Worm (Caenorhabditis elegans) whole organism, midembryonic: Measurements from ENCODE around the gene F54D5.9.
"Not testable (repeated sequence)": the region's sequence is repeated elsewhere in the genome, so short reads cannot be mapped to it uniquely, and the experiment has no call there.

Source experiments
- T22C8.4 ChIP-seq: fragments of 200-800 bp; sonication (Bioruptor generic); IDR thresholded peaks from 2 replicates; pipeline ENCODE4 v1.3.6; 2022; ENCODE audit warnings: missing genetic modification characterization, missing compliant biosample characterization
- cog-1 ChIP-seq: sonication (generic microtip); optimal IDR thresholded peaks from 2 replicates; lab custom pipeline; 2016; ENCODE audit warnings: missing genetic modification characterization, missing compliant biosample characterization
- flt-1 ChIP-seq: fragments of 200-800 bp; sonication (Bioruptor generic); IDR thresholded peaks from 2 replicates; pipeline ENCODE4 v1.3.6; 2022; ENCODE audit warnings: missing genetic modification characterization, missing compliant biosample characterization
- klf-2 ChIP-seq: fragments of 200-800 bp; sonication (Bioruptor generic); conservative IDR thresholded peaks from 2 replicates; pipeline ENCODE4 v1.3.6; 2022; ENCODE audit warnings: missing genetic modification reagents, missing genetic modification characterization, missing compliant biosample characterization
- med-1 ChIP-seq: sonication (generic microtip); optimal IDR thresholded peaks from 2 replicates; lab custom pipeline; 2017; ENCODE audit warnings: missing genetic modification characterization, mild to moderate bottlenecking, missing compliant biosample characterization, antibody characterized with exemption, missing genetic modification reagents; ENCODE audit not compliant: insufficient read depth
- ref-1 ChIP-seq: fragments of 200-800 bp; sonication (Bioruptor generic); conservative IDR thresholded peaks from 2 replicates; pipeline ENCODE4 v1.3.6; 2022; ENCODE audit warnings: missing genetic modification reagents, missing genetic modification characterization, missing compliant biosample characterization
- tab-1 ChIP-seq: fragments of 200-800 bp; sonication (Bioruptor generic); IDR thresholded peaks from 2 replicates; pipeline ENCODE4 v1.3.6; 2022; ENCODE audit warnings: missing genetic modification characterization, missing compliant biosample characterization
- ztf-23 ChIP-seq: fragments of 200-800 bp; sonication (Bioruptor generic); IDR thresholded peaks from 2 replicates; pipeline ENCODE4 v1.3.6; 2022; ENCODE audit warnings: missing genetic modification reagents, missing genetic modification characterization, missing compliant biosample characterization
- ztf-29 ChIP-seq: fragments of 200-800 bp; sonication (Bioruptor generic); IDR thresholded peaks from 2 replicates; pipeline ENCODE4 v1.3.6; 2022; ENCODE audit warnings: missing genetic modification reagents, missing genetic modification characterization, missing compliant biosample characterization

F54D5.9 gene

DNA sequence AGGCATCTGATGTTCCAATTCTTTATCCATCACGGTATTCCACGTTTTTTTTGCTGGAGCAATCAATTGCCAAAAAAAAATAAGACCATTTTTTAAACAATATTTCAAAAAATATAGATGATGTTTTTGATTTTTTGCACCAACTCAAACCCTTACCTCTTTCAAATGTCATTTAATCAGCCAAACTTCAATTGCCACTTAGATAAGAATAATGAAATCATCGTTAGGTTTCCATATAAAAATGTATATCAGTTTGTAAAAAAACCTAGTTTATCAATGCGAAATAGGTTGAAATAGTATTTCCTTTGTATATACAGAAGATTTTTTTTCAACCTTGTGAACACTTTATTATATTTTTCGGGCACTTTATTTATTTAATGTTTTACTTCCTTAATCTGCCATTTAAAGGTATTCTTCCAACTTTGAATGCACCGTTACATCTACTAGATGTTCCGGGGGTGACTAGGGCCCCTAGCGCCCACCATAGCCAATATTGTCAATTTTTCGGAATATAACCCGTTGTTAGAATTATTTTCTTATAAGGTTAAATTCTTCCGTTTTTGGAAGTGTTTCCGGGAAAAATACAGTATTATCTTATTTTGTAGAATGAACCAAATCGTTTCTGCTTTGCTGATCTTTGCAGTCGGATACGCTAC, 24.7 kb upstream of the F54D5.9 start, which contains the start of the genes F54D5.23 and F54D5.4:
Gene F54D5.23 (minus strand): TSS at position 75 of the 656 bp plus-strand sequence.
Gene F54D5.4 (plus strand): TSS at position 606 of the 656 bp plus-strand sequence.
- TF ChIP-seq ref-1, result no peak
- no peak for TF ChIP-seq tab-1
- TF ChIP-seq ztf-29 (GFP tag; lab: Robert Waterston, UW), result no peak
- no peak for TF ChIP-seq T22C8.4 (GFP tag; lab: Robert Waterston, UW)

- TF ChIP-seq med-1 (no peak), cog-1 (tag; lab: Kevin White, UChicago) (no peak), flt-1 (GFP tag; lab: Robert Waterston, UW) (no peak), klf-2 (GFP tag; lab: Robert Waterston, UW) (no peak), ztf-23 (GFP tag; lab: Robert Waterston, UW) (no peak), ref-1 (no peak), tab-1 (no peak), T22C8.4 (GFP tag; lab: Robert Waterston, UW) (no peak), ztf-29 (GFP tag; lab: Robert Waterston, UW) (no peak)
Observed at ce11 chrII:11568670-11569069, 24.0 kb upstream of the F54D5.9 start.

- TF ChIP-seq cog-1 (tag; lab: Kevin White, UChicago), result peak; percentile 70
- no peak for TF ChIP-seq med-1
- TF ChIP-seq ztf-23 (GFP tag; lab: Robert Waterston, UW), result peak; percentile 47; the same call in 1 of the 2 replicates
- peak; percentile 72; the same call in 1 of the 2 replicates for TF ChIP-seq flt-1 (GFP tag; lab: Robert Waterston, UW)
- no peak for TF ChIP-seq ztf-29 (GFP tag; lab: Robert Waterston, UW)
- no peak for TF ChIP-seq ref-1
- TF ChIP-seq klf-2 (GFP tag; lab: Robert Waterston, UW), result no peak
- TF ChIP-seq T22C8.4 (GFP tag; lab: Robert Waterston, UW), result no peak
- 0 out of 2 replicates have a peak, but pooled peaks have one; percentile 65 for TF ChIP-seq tab-1
Observed at ce11 chrII:11566970-11567711, 22.5 kb upstream of the F54D5.9 start, which contains the start of gene F54D5.5. F54D5.5 (minus strand) TSS chrII:11567020.

ce11 chrII:11564127-11564526, 19.5 kb upstream of the F54D5.9 start, which contains the start of gene F54D5.15:
F54D5.15 (minus strand) TSS chrII:11564227.
- TF ChIP-seq flt-1 (GFP tag; lab: Robert Waterston, UW) (no peak), tab-1 (no peak), ztf-23 (GFP tag; lab: Robert Waterston, UW) (no peak), cog-1 (tag; lab: Kevin White, UChicago) (no peak), ref-1 (no peak), klf-2 (GFP tag; lab: Robert Waterston, UW) (no peak), T22C8.4 (GFP tag; lab: Robert Waterston, UW) (no peak), ztf-29 (GFP tag; lab: Robert Waterston, UW) (no peak), med-1 (no peak)

ce11 chrII:11556338-11556737, 11.7 kb upstream of the F54D5.9 start, which contains the start of gene F54D5.17:
F54D5.17 (plus strand) TSS chrII:11556638.
- TF ChIP-seq med-1 (no peak), tab-1 (no peak), ref-1 (no peak), flt-1 (GFP tag; lab: Robert Waterston, UW) (no peak), T22C8.4 (GFP tag; lab: Robert Waterston, UW) (no peak), ztf-29 (GFP tag; lab: Robert Waterston, UW) (no peak)

DNA sequence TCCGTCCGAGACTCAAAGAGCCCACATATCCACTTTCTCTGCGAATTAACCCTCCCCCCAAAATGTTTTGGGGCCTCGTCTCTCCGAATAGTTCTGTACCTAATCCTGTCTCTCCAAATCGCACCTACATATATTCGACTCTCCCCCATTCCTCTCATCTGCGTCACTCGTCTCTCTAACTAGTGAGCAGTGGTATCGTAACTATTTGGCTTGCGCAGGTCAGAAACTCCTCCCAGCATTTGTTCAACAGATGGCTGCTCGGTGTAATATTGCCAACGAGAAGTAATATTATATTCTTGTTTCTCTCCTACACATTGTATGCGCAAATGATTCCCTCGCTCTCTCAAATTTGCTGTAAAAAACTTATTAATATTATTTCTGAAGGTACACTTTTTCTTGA, 11.0 kb upstream of the F54D5.9 start, which contains the start of gene F54D5.24:
Gene F54D5.24 (plus strand): TSS at position 316 of the 400 bp plus-strand sequence.
- TF ChIP-seq tab-1 (no peak), ztf-29 (GFP tag; lab: Robert Waterston, UW) (peak; percentile 25; the same call in 1 of the 2 replicates)

DNA sequence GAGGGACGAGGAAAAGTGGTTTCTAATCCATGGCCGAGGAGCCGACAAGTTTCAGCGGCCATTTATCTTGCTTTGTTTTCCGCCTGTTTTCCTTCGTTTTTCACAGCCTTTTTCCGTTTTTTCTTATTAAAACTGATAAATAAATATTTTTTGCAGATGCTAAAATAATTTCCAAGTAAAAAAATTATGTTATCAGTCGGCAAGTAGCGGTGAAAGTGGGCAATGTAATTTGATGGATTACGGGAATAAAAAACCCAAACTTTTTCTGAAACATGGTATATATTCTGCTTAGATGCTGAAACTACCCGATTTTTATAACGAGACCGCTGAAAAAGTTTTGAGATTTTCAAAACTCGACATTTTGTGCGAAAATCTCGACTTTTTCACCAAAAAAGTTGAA, 7.4 kb upstream of the F54D5.9 start, which contains the start of gene dhgd-1:
Gene dhgd-1 (minus strand): TSS at position 101 of the 400 bp plus-strand sequence.
- not testable (repeated sequence) for TF ChIP-seq ztf-29 (GFP tag; lab: Robert Waterston, UW); klf-2 (GFP tag; lab: Robert Waterston, UW); tab-1

DNA sequence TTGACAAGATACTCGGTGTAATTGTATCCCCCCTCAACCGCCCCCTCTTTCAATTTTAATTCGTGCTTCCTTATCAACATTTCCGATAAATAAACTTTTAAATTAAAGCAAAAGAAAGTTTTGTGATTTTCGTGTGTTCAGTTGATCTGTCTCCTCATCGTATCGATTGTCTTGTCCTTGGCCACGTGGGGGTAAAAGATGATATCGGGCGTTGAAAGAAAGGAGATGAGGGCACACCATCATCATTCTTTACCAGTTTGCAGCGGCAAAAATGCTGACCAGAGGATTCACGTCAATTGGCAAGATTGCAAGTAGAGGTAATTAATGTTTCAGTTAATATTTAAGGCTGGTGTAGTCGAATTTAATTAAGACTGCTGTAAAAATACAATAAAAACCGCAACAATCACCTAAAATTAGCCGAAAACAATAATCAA, 2.6 kb upstream of the F54D5.9 start, which contains the start of gene F54D5.7:
Gene F54D5.7 (plus strand): TSS at position 264 of the 434 bp plus-strand sequence.
- TF ChIP-seq ztf-23 (GFP tag; lab: Robert Waterston, UW), result no peak
- TF ChIP-seq tab-1, result no peak
- TF ChIP-seq klf-2 (GFP tag; lab: Robert Waterston, UW), result no peak
- no peak for TF ChIP-seq ztf-29 (GFP tag; lab: Robert Waterston, UW)
- TF ChIP-seq flt-1 (GFP tag; lab: Robert Waterston, UW), result 0 out of 2 replicates have a peak, but pooled peaks have one; percentile 13
- no peak for TF ChIP-seq med-1
- TF ChIP-seq cog-1 (tag; lab: Kevin White, UChicago), result no peak
- TF ChIP-seq T22C8.4 (GFP tag; lab: Robert Waterston, UW), result no peak
- TF ChIP-seq ref-1, result no peak

- TF ChIP-seq ref-1, result no peak
- no peak for TF ChIP-seq flt-1 (GFP tag; lab: Robert Waterston, UW)
- TF ChIP-seq tab-1, result no peak
- no peak for TF ChIP-seq ztf-29 (GFP tag; lab: Robert Waterston, UW)
- no peak for TF ChIP-seq cog-1 (tag; lab: Kevin White, UChicago)
- no peak for TF ChIP-seq T22C8.4 (GFP tag; lab: Robert Waterston, UW)
- no peak for TF ChIP-seq klf-2 (GFP tag; lab: Robert Waterston, UW)
- no peak for TF ChIP-seq med-1
- TF ChIP-seq ztf-23 (GFP tag; lab: Robert Waterston, UW), result no peak
Observed at ce11 chrII:11545952-11546325, 1.3 kb upstream of the F54D5.9 start.
